Fruit fly (Drosophila melanogaster): Measurements from ENCODE around the gene dpr11.

DNA sequence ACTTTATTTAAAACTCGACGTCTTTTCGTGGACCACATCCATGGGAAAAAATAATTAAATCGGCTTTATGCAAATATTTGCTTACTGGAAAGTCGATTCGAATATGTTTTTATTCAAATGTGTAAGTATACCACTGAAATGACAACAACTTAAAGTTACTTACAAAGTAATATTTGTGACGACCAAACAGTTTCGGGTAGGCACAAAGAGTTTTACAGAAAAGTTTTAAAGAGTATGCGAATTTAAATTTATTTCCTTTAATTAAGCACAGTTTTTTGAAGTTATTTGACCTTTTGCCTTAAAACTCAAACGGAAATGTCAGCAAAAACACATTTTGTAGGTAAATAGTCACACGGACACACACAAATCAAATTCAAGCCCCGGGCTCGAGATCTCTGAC lies 44.4 kb downstream of the dpr11 start, which contains the start of gene Pif2:
- TF ChIP-seq CG4496 (GFP tag; IDR thresholded peaks at IDR 0.05) (no peak), Pif1A (GFP tag; optimal IDR thresholded peaks at IDR 0.05) (no peak), EcR (GFP tag; optimal IDR thresholded peaks at IDR 0.05) (no peak), CG32121 (GFP tag; IDR thresholded peaks at IDR 0.05) (no peak), Snoo (tag; optimal IDR thresholded peaks at IDR 0.05) (no peak)

Data from whole organism, pupa.